Worm (Caenorhabditis elegans): ENCODE measurements around the gene srbc-10.

DNA sequence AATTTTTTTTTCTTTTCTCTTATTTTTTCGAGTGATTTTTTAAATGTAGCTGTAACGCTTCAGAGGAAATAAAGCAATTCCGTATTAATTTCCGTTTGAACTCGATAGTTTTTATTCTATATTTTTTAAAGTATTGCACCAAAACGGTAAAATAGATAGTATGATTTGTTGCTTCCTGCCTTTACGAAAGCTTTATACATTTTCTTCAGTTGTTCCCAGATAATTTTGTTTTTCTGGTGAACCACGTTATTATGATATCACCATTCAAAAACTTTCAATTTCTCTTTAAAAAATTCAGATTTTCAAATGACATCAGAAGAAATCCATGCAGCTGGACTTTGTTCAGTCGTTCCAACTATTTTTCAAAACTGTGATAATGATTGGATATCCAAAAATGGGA, 22.1 kb upstream of the srbc-10 start, which contains the start of gene srb-18:
- no peak for TF ChIP-seq nhr-28 (tag; optimal IDR thresholded peaks at IDR 0.05)
- no peak for TF ChIP-seq nhr-12 (tag; optimal IDR thresholded peaks at IDR 0.05)
- TF ChIP-seq zip-4 (GFP tag; optimal IDR thresholded peaks at IDR 0.05) = no peak
- TF ChIP-seq jun-1 (tag; optimal IDR thresholded peaks at IDR 0.05) = no peak
- no peak for TF ChIP-seq ceh-90 (tag; optimal IDR thresholded peaks at IDR 0.05)
- TF ChIP-seq snpc-4 (tag; optimal IDR thresholded peaks at IDR 0.05) = no peak
- TF ChIP-seq ceh-82 (tag; optimal IDR thresholded peaks at IDR 0.05) = no peak
- no peak for TF ChIP-seq pqm-1 (tag; optimal IDR thresholded peaks at IDR 0.05)
- no peak for TF ChIP-seq egl-27 (tag; optimal IDR thresholded peaks at IDR 0.05)
- TF ChIP-seq C34B4.2 (tag; optimal IDR thresholded peaks at IDR 0.05) = no peak
- TF ChIP-seq nhr-84 (tag; optimal IDR thresholded peaks at IDR 0.05) = no peak
- no peak for TF ChIP-seq efl-1 (optimal IDR thresholded peaks at IDR 0.05)
- TF ChIP-seq efl-1 (GFP tag; optimal IDR thresholded peaks at IDR 0.05 in 1 of 2) = no peak

All from whole organism, L1 larva.